Worm (Caenorhabditis elegans): ENCODE results near the gene hot-6.

Gene hot-6

DNA sequence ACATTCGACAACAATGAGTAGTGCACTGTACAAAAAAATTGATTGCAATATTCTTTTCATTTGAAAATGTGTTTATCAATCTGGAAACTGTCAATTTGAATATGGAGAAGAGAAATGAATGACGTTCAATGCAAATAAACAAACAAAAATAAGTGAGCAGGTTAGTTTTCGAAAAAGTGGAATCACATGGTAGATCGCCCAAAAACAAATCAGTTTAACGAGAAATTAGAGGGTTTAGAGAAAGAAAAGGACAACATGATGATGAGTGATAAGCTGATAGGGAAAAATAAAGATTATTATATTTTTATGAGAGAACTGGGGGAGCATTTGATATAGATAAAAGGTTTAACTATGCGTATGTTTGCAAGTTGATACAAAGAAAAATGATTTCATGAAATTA lies 46.5 kb upstream of the hot-6 start, which contains the start of gene T04C12.8 (continued):
- TF ChIP-seq nhr-28 (tag; optimal IDR thresholded peaks at IDR 0.05) (peak; percentile 86), lin-1 (GFP tag; IDR thresholded peaks at IDR 0.05) (peak; percentile 52), vab-7 (GFP tag; IDR thresholded peaks at IDR 0.05) (no peak), ceh-62 (tag; optimal IDR thresholded peaks at IDR 0.05) (no peak), dmd-6 (GFP tag; IDR thresholded peaks at IDR 0.05) (peak; percentile 92), saeg-2 (GFP tag; IDR thresholded peaks at IDR 0.05) (peak; percentile 65; the same call in 1 of the 2 replicates), T20F7.1 (GFP tag; optimal IDR thresholded peaks at IDR 0.05) (peak; percentile 58), nhr-42 (GFP tag; IDR thresholded peaks at IDR 0.05) (0 out of 2 replicates have a peak, but pooled peaks have one; percentile 5), nhr-102 (tag; optimal IDR thresholded peaks at IDR 0.05) (peak; percentile 82), zip-11 (GFP tag; IDR thresholded peaks at IDR 0.05) (no peak), hif-1 (tag; optimal IDR thresholded peaks at IDR 0.05) (peak in 1 of 2 experiments; percentile 27), snpc-1.2 (GFP tag; IDR thresholded peaks at IDR 0.05) (no peak), Y48G9A.11 (GFP tag; IDR thresholded peaks at IDR 0.05) (no peak), mep-1 (tag; optimal IDR thresholded peaks at IDR 0.05) (peak; percentile 20), cey-2 (tag; optimal IDR thresholded peaks at IDR 0.05; ENCODE audit: borderline replicate concordance, insufficient read depth) (no peak), daf-8 (GFP tag; IDR thresholded peaks at IDR 0.05) (no peak), spr-1 (tag; optimal IDR thresholded peaks at IDR 0.05) (no peak), daf-16 (GFP tag; optimal IDR thresholded peaks at IDR 0.05) (peak in 1 of 2 experiments; percentile 86), daf-16 (tag; optimal IDR thresholded peaks at IDR 0.05) (peak; percentile 99), F44E2.7 (GFP tag; IDR thresholded peaks at IDR 0.05) (no peak)

DNA sequence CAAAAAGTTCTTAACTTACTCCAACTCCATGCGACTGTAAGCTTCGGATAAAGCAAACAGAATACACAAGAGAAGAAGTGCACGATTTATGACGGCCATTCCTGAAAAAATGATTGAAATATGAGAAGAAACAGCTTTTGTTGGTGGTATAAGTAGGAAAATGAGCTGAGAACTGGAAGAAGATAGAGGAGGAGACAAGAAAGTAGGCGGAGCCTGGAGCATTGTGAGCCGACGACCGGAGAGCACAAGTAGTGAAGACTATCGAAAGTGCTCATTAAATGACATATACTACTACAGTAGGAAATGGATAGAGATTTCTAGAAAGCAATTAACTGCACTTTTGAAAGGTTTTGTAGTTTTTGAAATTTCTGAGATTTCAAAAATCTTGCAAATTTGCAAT lies 42.8 kb upstream of the hot-6 start, which contains the start of gene nlp-80:
Gene nlp-80, minus strand, starts transcription at position 101 of the 400 bp plus-strand sequence.
- TF ChIP-seq pha-4 (GFP tag; IDR thresholded peaks at IDR 0.05) (no peak), pha-4 (tag; optimal IDR thresholded peaks at IDR 0.05) (no peak), zip-11 (GFP tag; IDR thresholded peaks at IDR 0.05) (no peak), ctbp-1 (GFP tag; IDR thresholded peaks at IDR 0.05) (no peak), nhr-48 (tag; optimal IDR thresholded peaks at IDR 0.05) (no peak), lin-29 (GFP tag; IDR thresholded peaks at IDR 0.05) (no peak), egl-43 (GFP tag; IDR thresholded peaks at IDR 0.05) (no peak), snpc-1.2 (GFP tag; IDR thresholded peaks at IDR 0.05) (no peak)

DNA sequence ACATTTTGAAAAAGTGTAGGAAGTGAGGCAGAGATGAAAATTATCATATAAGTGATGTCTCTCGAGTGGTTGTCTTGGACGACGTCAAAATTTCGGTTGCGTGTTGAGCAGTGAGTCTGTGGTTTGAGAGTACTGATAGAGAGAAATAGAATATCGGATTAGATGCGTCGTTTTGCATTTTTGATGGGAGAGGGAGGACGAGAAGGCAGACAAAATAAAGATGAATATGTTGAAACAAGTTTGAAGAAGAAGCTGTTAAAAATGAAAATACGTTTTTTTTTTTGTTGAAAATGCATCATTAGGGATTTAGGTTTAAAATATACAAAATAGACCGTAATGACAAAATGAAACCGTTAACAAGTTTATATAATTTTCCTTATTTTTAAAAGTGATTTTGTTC lies 40.4 kb upstream of the hot-6 start, which contains the start of gene T04C12.9:
Gene T04C12.9, minus strand, starts transcription at position 101 of the 400 bp plus-strand sequence.
- TF ChIP-seq aha-1 (tag) (peak; percentile 23), nhr-25 (tag; optimal IDR thresholded peaks at IDR 0.05; ENCODE audit: borderline replicate concordance, insufficient read depth) (no peak), ceh-20 (GFP tag; IDR thresholded peaks at IDR 0.05) (no peak), unc-62 (GFP tag; optimal IDR thresholded peaks at IDR 0.05 in 1 of 2) (peak in 1 of 2 experiments; percentile 4), unc-62 (tag; optimal IDR thresholded peaks at IDR 0.05) (no peak), unc-130 (GFP tag; optimal IDR thresholded peaks at IDR 0.05) (no peak), ztf-7 (tag; optimal IDR thresholded peaks at IDR 0.05) (no peak), dve-1 (tag; optimal IDR thresholded peaks at IDR 0.05; ENCODE audit: insufficient read depth) (no peak)

DNA sequence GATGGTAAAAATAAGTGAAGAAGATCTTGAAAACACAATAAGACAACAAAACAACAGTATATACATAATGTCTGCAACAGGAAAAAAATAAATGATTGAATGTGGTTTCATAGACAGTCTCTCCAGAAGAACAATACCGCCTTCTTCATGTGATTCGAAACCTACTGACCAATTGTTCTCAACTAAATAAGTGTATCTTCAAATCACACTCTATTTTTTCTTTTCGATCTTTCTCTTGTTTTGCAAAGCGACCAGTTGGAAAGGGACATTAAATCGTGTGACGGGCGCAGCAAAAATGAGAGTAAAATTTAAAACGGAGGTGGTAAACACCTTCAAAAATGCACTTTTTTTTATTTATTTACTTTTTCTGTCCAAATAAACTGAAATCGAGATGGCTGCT lies 39.1 kb upstream of the hot-6 start:
- TF ChIP-seq mdl-1 (tag; optimal IDR thresholded peaks at IDR 0.05) (peak in 1 of 2 experiments; percentile 14), hlh-30 (tag; optimal IDR thresholded peaks at IDR 0.05; ENCODE audit: insufficient read depth) (peak; percentile 62), daf-16 (GFP tag; optimal IDR thresholded peaks at IDR 0.05) (peak in 1 of 2 experiments; percentile 65), daf-16 (tag; optimal IDR thresholded peaks at IDR 0.05) (no peak), duxl-1 (tag; optimal IDR thresholded peaks at IDR 0.05; ENCODE audit: poor library complexity) (no peak), unc-62 (GFP tag; optimal IDR thresholded peaks at IDR 0.05 in 1 of 2) (peak in 1 of 2 experiments; percentile 81), unc-62 (tag; optimal IDR thresholded peaks at IDR 0.05) (no peak), tag-97 (GFP tag; IDR thresholded peaks at IDR 0.05) (no peak)
